Worm (Caenorhabditis elegans) whole organism, midembryonic: Measurements from ENCODE around the gene srh-272.

ENCODE experiments used
- flt-1 ChIP-seq: fragments of 200-800 bp; sonication (Bioruptor generic); IDR thresholded peaks from 2 replicates; pipeline ENCODE4 v1.3.6; 2022; ENCODE audit warnings: missing genetic modification characterization, missing compliant biosample characterization
- tab-1 ChIP-seq: fragments of 200-800 bp; sonication (Bioruptor generic); IDR thresholded peaks from 2 replicates; pipeline ENCODE4 v1.3.6; 2022; ENCODE audit warnings: missing genetic modification characterization, missing compliant biosample characterization

ce11 chrV:2870127-2870526 is 7.0 kb downstream of the srh-272 start, which contains the start of gene srh-243:
- TF ChIP-seq flt-1 (GFP tag; lab: Robert Waterston, UW) (no peak), tab-1 (GFP tag; lab: Robert Waterston, UW) (no peak)
